Worm (Caenorhabditis elegans): ENCODE measurements around the gene daf-22.

The daf-22 gene

ce11 chrII:12393690-12394089 lies 31.8 kb downstream of the daf-22 start, which contains the start of gene Y57A10B.7:
TSS of gene Y57A10B.7 (minus strand) at chrII:12393790.
- TF ChIP-seq unc-62 (GFP tag; optimal IDR thresholded peaks at IDR 0.05): no peak

ce11 chrII:12389783-12390182 lies 35.7 kb downstream of the daf-22 start, which contains the start of gene Y57A10B.6:
TSS of gene Y57A10B.6 (plus strand) at chrII:12390083.
- no peak for TF ChIP-seq unc-62 (GFP tag; optimal IDR thresholded peaks at IDR 0.05)

DNA sequence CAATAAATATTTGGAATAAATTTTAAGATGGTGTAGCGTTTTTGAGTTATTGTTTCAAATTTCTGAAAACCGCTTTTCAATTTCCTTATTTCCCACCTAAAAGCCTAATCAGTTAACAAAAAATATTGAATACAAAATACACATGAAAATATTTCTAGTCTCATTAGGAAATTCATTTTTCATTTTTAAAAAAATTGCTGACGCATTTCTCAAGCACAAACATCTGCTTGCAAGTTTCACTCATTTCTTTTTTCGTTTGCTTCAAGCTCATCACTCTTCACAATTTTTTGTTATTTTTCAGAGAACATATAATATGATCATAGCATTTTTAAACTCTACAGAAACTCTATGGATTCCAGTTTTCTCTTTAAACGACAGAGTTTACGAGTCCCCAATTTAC lies 37.5 kb downstream of the daf-22 start, which contains the start of gene sre-41:
sre-41 (plus strand) TSS at position 301 of the 400 bp plus-strand sequence.
- TF ChIP-seq unc-62 (GFP tag; optimal IDR thresholded peaks at IDR 0.05): no peak

ce11 chrII:12387487-12387886 lies 38.0 kb downstream of the daf-22 start:
- no peak for TF ChIP-seq unc-62 (GFP tag; optimal IDR thresholded peaks at IDR 0.05)

DNA sequence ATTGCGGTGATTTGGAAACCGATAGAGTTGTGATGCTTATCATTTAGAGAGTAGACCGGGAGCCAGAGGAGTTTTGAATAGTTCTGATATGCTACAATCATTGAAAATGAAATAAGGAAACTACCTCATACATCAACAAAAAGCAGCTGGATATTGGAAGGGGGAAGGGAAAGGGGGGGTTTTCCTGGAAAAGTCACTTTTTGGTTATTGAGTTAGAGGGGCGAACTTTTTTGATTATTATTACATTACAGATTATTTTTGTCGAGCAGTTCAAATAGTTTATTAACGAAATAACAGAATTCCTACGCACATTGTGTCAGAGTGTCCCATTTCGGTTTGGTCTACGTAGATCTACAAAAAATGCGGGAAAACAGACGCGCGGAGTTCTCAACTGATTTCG lies 38.7 kb downstream of the daf-22 start, which contains the start of gene sre-42:
sre-42 (minus strand) TSS at position 101 of the 400 bp plus-strand sequence.
- no peak for TF ChIP-seq unc-62 (GFP tag; optimal IDR thresholded peaks at IDR 0.05)

DNA sequence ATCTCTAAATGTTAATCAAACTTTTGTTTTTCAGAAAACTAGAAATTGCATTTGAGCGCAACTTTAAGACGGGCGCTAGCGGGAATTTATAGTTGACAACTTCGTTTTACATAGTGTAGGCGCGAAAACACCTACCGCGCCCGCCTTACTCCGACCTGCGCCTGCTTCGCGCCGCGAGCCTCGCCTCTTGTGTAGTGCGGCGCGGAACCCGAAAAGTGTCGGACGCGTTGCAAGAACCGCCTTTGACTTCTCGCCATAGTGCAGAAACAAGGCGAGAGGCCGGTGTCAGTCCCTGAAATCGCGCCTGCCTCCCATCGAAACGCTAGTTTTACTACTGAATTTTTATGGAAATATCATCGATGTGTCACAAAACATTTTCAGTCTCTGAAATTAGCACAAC lies 39.7 kb downstream of the daf-22 start:
- no peak for TF ChIP-seq unc-62 (GFP tag; optimal IDR thresholded peaks at IDR 0.05)

DNA sequence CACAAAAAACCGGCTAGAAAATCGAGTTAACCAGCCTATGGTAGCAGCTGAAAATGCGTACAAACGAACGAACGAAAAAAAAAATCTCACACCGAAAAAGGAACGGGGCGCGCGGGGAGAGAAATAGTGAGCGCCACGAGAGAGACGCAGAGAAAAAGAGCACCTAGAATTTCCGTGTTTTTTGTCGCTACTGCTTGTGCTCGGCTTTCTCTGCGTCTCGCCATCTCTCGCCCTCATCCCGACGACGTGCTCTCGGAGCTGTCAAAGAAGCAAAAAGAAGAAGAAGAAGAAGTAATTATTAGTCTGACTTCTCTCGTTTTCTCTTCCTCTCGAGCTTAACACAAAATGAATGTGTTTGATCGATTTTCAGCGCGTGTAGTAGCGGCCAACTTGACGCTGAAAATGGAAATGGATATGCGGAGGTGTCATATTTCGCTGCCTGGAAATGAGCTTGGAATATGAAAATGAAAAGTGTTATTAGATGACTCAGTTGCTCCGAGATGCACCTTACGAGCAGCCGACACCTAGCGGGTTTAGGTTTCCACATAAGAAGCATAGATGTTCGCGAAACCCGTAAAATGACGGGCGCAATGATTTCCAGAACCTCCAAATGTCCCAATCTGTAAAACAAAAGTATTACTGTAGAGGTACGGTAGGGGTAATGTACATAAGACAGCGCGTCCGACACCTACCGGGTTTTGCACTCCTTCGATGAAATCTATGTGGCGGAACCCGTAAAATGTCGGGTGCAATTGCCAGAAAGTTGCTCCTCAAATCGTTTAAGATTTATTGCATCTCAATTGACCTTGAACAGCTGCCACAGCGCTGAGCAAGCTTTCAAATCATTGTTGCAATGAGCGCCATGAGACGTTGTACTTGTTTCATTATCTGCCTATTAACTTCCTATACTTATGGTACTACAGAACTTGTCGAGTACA lies 42.6 kb downstream of the daf-22 start, which contains the start of gene btb-14:
btb-14 (plus strand) TSS at position 839 of the 938 bp plus-strand sequence.
- no peak for TF ChIP-seq unc-62 (GFP tag; optimal IDR thresholded peaks at IDR 0.05)

DNA sequence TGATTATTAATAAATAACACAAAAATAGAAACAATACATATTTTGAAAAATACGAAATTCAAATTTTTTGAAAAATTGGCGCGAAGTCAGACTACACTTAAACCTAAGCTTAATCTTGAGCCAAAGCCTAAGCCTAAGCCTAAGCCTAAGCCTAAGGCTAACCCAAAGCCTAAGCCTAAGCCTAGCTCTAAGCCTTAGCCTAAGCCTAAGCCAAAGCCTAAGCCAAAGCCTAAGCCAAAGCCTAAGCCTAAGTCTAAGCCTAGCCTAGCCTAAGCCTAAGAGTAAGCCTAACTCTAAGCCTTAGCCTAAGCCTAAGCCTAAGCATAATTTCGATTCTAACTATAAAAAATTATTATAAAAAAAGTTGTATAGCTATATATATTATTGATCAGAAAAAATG lies 44.6 kb downstream of the daf-22 start:
- no peak for TF ChIP-seq unc-62 (GFP tag; optimal IDR thresholded peaks at IDR 0.05)

- no peak for TF ChIP-seq unc-62 (GFP tag; optimal IDR thresholded peaks at IDR 0.05)
Observed at ce11 chrII:12379430-12379829, 46.1 kb downstream of the daf-22 start, which contains the start of gene marc-5. TSS of gene marc-5 (minus strand) at chrII:12379530.

DNA sequence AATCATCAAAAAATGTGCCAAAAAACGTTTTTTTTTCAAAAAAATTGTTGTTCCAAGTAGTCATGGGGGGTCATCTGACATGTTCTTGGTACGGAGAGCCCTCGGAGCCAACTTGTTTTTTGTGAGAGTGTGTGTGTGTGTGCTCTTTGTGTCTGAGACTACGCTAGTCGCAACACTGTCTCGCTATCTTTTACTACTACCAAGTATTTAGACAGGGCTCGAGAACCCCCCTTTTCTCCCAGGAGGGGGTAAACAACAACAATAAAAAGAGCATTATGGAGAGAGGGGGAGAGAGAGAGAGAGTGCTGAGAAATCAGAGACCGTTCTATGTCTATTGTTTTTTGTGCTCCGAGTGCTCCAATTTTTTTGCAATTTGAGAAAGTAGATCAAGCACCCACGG lies 46.7 kb downstream of the daf-22 start:
- no peak for TF ChIP-seq unc-62 (GFP tag; optimal IDR thresholded peaks at IDR 0.05)

DNA sequence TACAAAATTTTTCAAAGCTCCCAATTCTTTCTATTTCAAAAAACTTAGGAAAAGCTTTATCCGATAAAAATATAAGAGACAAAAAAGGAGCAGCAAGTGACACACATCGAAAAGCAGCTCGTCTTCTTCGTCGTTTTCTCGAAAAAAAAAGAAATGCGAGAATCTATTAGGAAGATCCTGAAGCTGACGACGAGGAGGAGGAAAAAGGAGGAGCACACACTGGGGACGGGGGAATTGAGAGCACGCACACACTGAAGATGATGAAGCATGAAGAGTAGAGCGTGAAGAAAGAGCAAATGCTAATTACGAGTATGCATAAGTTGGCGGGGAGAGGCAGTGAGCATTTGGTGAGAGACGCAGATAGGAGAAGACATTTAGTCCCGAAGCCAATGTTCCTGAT lies 51.6 kb downstream of the daf-22 start:
- no peak for TF ChIP-seq unc-62 (GFP tag; optimal IDR thresholded peaks at IDR 0.05)
